Worm (Caenorhabditis elegans) whole organism, early embryonic: ENCODE results near the gene C32D5.7.

Source experiments
- F13C5.2 ChIP-seq: sonication (generic microtip); optimal IDR thresholded peaks from 2 replicates; lab custom pipeline; 2017; ENCODE audit warnings: mild to moderate bottlenecking, missing genetic modification characterization, inconsistent platforms, missing compliant biosample characterization
- ama-1 ChIP-seq: fragments of 150-350 bp; optimal IDR thresholded peaks from 2 replicates; lab custom pipeline; 2014
- ets-7 ChIP-seq: sonication (generic microtip); optimal IDR thresholded peaks from 2 replicates; lab custom pipeline; 2016; ENCODE audit warnings: missing genotype, missing genetic modification characterization, missing compliant biosample characterization
- hnd-1 ChIP-seq: sonication (generic microtip); optimal IDR thresholded peaks from 2 replicates; lab custom pipeline; 2016; ENCODE audit warnings: missing genetic modification characterization, missing compliant biosample characterization
- tra-4 ChIP-seq: sonication (generic microtip); optimal IDR thresholded peaks from 2 replicates; lab custom pipeline; 2017; ENCODE audit warnings: missing genetic modification characterization, missing compliant biosample characterization

DNA sequence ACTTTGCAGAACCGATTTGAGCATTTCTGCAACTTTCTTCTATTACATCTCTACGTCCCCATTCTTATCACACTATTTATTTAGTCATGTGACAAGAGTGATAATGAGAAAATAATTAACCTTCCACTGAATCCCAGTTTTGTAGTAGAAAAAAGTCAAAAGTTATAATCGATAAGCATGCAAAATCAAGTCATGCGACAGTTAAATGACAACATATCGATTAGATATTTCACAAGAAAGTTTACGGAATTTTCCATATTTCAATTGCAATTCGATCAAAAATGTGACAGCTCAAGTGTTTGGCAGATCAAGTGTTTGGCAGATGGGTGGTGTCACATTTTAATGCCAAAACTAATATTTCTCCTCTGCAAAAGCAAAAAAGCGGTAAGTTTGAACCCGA is 34.8 kb upstream of the C32D5.7 start:
- no peak for TF ChIP-seq ama-1
- TF ChIP-seq F13C5.2, result no peak
- TF ChIP-seq ets-7 (tag; lab: Kevin White, UChicago), result no peak
- no peak for TF ChIP-seq tra-4
- TF ChIP-seq hnd-1 (tag; lab: Kevin White, UChicago), result no peak
